Fruit fly (Drosophila melanogaster): Measurements from ENCODE around the gene LSm-4.
A peak's percentile ranks its signal among the peaks of the same experiment; 100 is the strongest.

The LSm-4 gene

dm6 chr2L:10396877-10397587 lies 8.0 kb downstream of the LSm-4 start (continued):
- TF ChIP-seq mirr (GFP tag; optimal IDR thresholded peaks at IDR 0.05): peak; percentile 13
- peak; percentile 1 for TF ChIP-seq CG1233 (GFP tag; optimal IDR thresholded peaks at IDR 0.05)
- no peak for TF ChIP-seq CoRest (tag; optimal IDR thresholded peaks at IDR 0.05)
- TF ChIP-seq Dfd (GFP tag; optimal IDR thresholded peaks at IDR 0.05): no peak
- TF ChIP-seq CG34376 (GFP tag; optimal IDR thresholded peaks at IDR 0.05): peak; percentile 60
- no peak for TF ChIP-seq klu (GFP tag; IDR thresholded peaks at IDR 0.05)
- 0 out of 2 replicates have a peak, but pooled peaks have one; percentile 6 for TF ChIP-seq unc-4 (GFP tag; IDR thresholded peaks at IDR 0.05; ENCODE audit: partially characterized antibody)
- TF ChIP-seq CG14050 (GFP tag; IDR thresholded peaks at IDR 0.05): no peak
- TF ChIP-seq BtbVII (GFP tag; optimal IDR thresholded peaks at IDR 0.05): no peak
- no peak for TF ChIP-seq CG17385 (GFP tag; optimal IDR thresholded peaks at IDR 0.05)
- no peak for TF ChIP-seq CG7786 (GFP tag; optimal IDR thresholded peaks at IDR 0.05)
- TF ChIP-seq Bdp1 (GFP tag; optimal IDR thresholded peaks at IDR 0.05): no peak
- TF ChIP-seq Mrtf (GFP tag; IDR thresholded peaks at IDR 0.05): no peak
- TF ChIP-seq CG4617 (GFP tag; optimal IDR thresholded peaks at IDR 0.05; ENCODE audit: borderline replicate concordance): peak; percentile 17
- no peak for TF ChIP-seq onecut (GFP tag; IDR thresholded peaks at IDR 0.05)
- TF ChIP-seq Fer1 (GFP tag; optimal IDR thresholded peaks at IDR 0.05): peak; percentile 49
- TF ChIP-seq sens (GFP tag): peak; percentile 80
- TF ChIP-seq cg (GFP tag; optimal IDR thresholded peaks at IDR 0.05): peak; percentile 84
- TF ChIP-seq dmrt99B (tag; optimal IDR thresholded peaks at IDR 0.05): no peak
- TF ChIP-seq corto (GFP tag; optimal IDR thresholded peaks at IDR 0.05): peak; percentile 9
- TF ChIP-seq kni (GFP tag; optimal IDR thresholded peaks at IDR 0.05): peak; percentile 37
- TF ChIP-seq H2.0 (GFP tag; IDR thresholded peaks at IDR 0.05): no peak
- no peak for TF ChIP-seq Dad (GFP tag; optimal IDR thresholded peaks at IDR 0.05)
- TF ChIP-seq kah (GFP tag; optimal IDR thresholded peaks at IDR 0.05): no peak
- TF ChIP-seq CG8924 (tag; optimal IDR thresholded peaks at IDR 0.05): peak; percentile 12
- peak in 1 of 2 experiments; percentile 91 for TF ChIP-seq eve (GFP tag; optimal IDR thresholded peaks at IDR 0.05)
- no peak for TF ChIP-seq CG12659 (GFP tag; optimal IDR thresholded peaks at IDR 0.05)
- TF ChIP-seq NC2α (GFP tag; optimal IDR thresholded peaks at IDR 0.05): no peak
- TF ChIP-seq disco-r (GFP tag; optimal IDR thresholded peaks at IDR 0.05): no peak
- no peak for TF ChIP-seq CG4707 (GFP tag; optimal IDR thresholded peaks at IDR 0.05)
- no peak for TF ChIP-seq Stat92E (GFP tag; optimal IDR thresholded peaks at IDR 0.05)
- TF ChIP-seq YL-1 (GFP tag; optimal IDR thresholded peaks at IDR 0.05): peak; percentile 17
- TF ChIP-seq CG12391 (tag; optimal IDR thresholded peaks at IDR 0.05): no peak
- TF ChIP-seq chm (GFP tag; IDR thresholded peaks at IDR 0.05): no peak
- TF ChIP-seq tna (GFP tag; IDR thresholded peaks at IDR 0.05; ENCODE audit: partially characterized antibody): 0 out of 2 replicates have a peak, but pooled peaks have one; percentile 17
- TF ChIP-seq CG11085 (GFP tag; IDR thresholded peaks at IDR 0.05): no peak
- no peak for TF ChIP-seq Sox102F (GFP tag; optimal IDR thresholded peaks at IDR 0.05)
- TF ChIP-seq CG1603 (tag; optimal IDR thresholded peaks at IDR 0.05): no peak
- no peak for TF ChIP-seq crol (GFP tag; IDR thresholded peaks at IDR 0.05)
- peak in 1 of 2 experiments; percentile 30 for TF ChIP-seq tll (GFP tag; optimal IDR thresholded peaks at IDR 0.05)
- no peak for TF ChIP-seq zen2 (GFP tag; IDR thresholded peaks at IDR 0.05; ENCODE audit: partially characterized antibody)
- TF ChIP-seq amos (GFP tag; IDR thresholded peaks at IDR 0.05; ENCODE audit: partially characterized antibody): no peak
- no peak for TF ChIP-seq pb (GFP tag; optimal IDR thresholded peaks at IDR 0.05)
- TF ChIP-seq CG9797 (GFP tag; optimal IDR thresholded peaks at IDR 0.05): no peak
- no peak for TF ChIP-seq shn (GFP tag; optimal IDR thresholded peaks at IDR 0.05)
- no peak for TF ChIP-seq CTCF (GFP tag; optimal IDR thresholded peaks at IDR 0.05)
- TF ChIP-seq CG7987 (GFP tag; optimal IDR thresholded peaks at IDR 0.05): peak; percentile 61
- no peak for TF ChIP-seq Dref (GFP tag; IDR thresholded peaks at IDR 0.05)
- 0 out of 2 replicates have a peak, but pooled peaks have one; percentile 6 for TF ChIP-seq Xrp1 (GFP tag; IDR thresholded peaks at IDR 0.05)

Measured in whole organism, embryonic.